Fruit fly (Drosophila melanogaster) S2 (cell line): ENCODE results near the gene CG32727.

ENCODE experiments used
- CG8478 ChIP-seq: fragments of >200 bp; optimal IDR thresholded peaks from 2 replicates; lab custom pipeline; 2018
- CTCF ChIP-seq, 2 experiments: fragments of >200 bp; optimal IDR thresholded peaks; 2 replicates each; lab custom pipeline; 2018

DNA sequence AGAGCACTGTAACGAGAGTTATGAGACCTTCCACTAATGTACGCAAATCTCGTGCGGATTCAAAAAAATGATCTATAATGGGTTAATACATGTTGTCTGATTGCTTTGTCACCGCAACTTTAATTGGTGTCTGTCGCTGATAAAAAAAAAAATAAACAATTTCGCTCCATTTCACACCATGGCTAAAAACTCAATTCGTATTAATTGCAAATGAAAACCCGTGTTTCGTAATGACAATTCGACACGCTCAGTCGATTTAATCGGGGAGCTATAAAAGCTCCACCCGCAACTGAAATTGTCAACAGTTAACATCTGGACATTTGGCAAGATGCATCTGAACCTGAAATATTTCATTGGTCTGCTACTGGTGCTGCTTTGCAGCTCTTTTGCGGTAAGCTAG lies 44.9 kb downstream of the CG32727 start, which contains the start of gene CG11368:
- TF ChIP-seq CTCF (optimal IDR thresholded peaks at IDR 0.05; lab: Kevin White, UChicago) = no peak
- TF ChIP-seq CG8478 (lab: Kevin White, UChicago) = no peak
